Fruit fly (Drosophila melanogaster): ENCODE results near the gene Mat89Ba.

Gene Mat89Ba

dm6 chr3R:16253427-16253883 is 18.8 kb downstream of the Mat89Ba start (continued):
- TF ChIP-seq scrt (GFP tag; optimal IDR thresholded peaks at IDR 0.05), result peak; percentile 73
- TF ChIP-seq CG33557 (GFP tag; optimal IDR thresholded peaks at IDR 0.05), result peak; percentile 35
- peak; percentile 59 for TF ChIP-seq CG11723 (GFP tag; optimal IDR thresholded peaks at IDR 0.05)
- no peak for TF ChIP-seq Drgx (GFP tag; IDR thresholded peaks at IDR 0.05)
- TF ChIP-seq CG9932 (GFP tag; IDR thresholded peaks at IDR 0.05), result no peak
- no peak for TF ChIP-seq ERR (GFP tag; optimal IDR thresholded peaks at IDR 0.05)
- peak; percentile 84 for TF ChIP-seq CG12391 (tag; optimal IDR thresholded peaks at IDR 0.05)
- TF ChIP-seq maf-S (GFP tag; optimal IDR thresholded peaks at IDR 0.05), result no peak
- TF ChIP-seq HLH3B (GFP tag; IDR thresholded peaks at IDR 0.05), result no peak
- no peak for TF ChIP-seq CG11456 (GFP tag; IDR thresholded peaks at IDR 0.05)
- TF ChIP-seq CG1602 (GFP tag; optimal IDR thresholded peaks at IDR 0.05), result peak; percentile 62
- peak; percentile 87 for TF ChIP-seq CG13424 (tag; optimal IDR thresholded peaks at IDR 0.05)
- TF ChIP-seq sna (GFP tag; IDR thresholded peaks at IDR 0.05; ENCODE audit: partially characterized antibody), result no peak
- no peak for TF ChIP-seq Trl (optimal IDR thresholded peaks at IDR 0.05)
- no peak for TF ChIP-seq Trl (GFP tag; optimal IDR thresholded peaks at IDR 0.05)
- TF ChIP-seq CoRest (tag; optimal IDR thresholded peaks at IDR 0.05), result peak; percentile 90
- TF ChIP-seq lab (GFP tag; optimal IDR thresholded peaks at IDR 0.05), result peak; percentile 87
- no peak for TF ChIP-seq pros (GFP tag; optimal IDR thresholded peaks at IDR 0.05)
- no peak for TF ChIP-seq CG4282 (GFP tag; optimal IDR thresholded peaks at IDR 0.05)
- TF ChIP-seq gfzf (GFP tag; optimal IDR thresholded peaks at IDR 0.05), result no peak
- TF ChIP-seq Sox100B (GFP tag; optimal IDR thresholded peaks at IDR 0.05), result peak; percentile 93
- peak; percentile 69 for TF ChIP-seq CG6854 (GFP tag; optimal IDR thresholded peaks at IDR 0.05)
- TF ChIP-seq Dip3 (GFP tag; optimal IDR thresholded peaks at IDR 0.05), result peak; percentile 43
- TF ChIP-seq CG2129 (GFP tag; IDR thresholded peaks at IDR 0.05; ENCODE audit: partially characterized antibody), result no peak
- TF ChIP-seq CG9437 (GFP tag; optimal IDR thresholded peaks at IDR 0.05), result peak; percentile 84
- TF ChIP-seq schlank (tag; optimal IDR thresholded peaks at IDR 0.05), result no peak
- TF ChIP-seq corto (GFP tag; optimal IDR thresholded peaks at IDR 0.05), result peak; percentile 76
- peak; percentile 74 for TF ChIP-seq org-1 (GFP tag; optimal IDR thresholded peaks at IDR 0.05)
- TF ChIP-seq CG10274 (GFP tag; optimal IDR thresholded peaks at IDR 0.05), result peak; percentile 48
- peak; percentile 54 for TF ChIP-seq cato (GFP tag; optimal IDR thresholded peaks at IDR 0.05; ENCODE audit: borderline replicate concordance)
- no peak for TF ChIP-seq CG10565 (GFP tag; optimal IDR thresholded peaks at IDR 0.05)
- TF ChIP-seq Asciz (GFP tag; optimal IDR thresholded peaks at IDR 0.05), result peak; percentile 86
- TF ChIP-seq E2f1 (GFP tag; IDR thresholded peaks at IDR 0.05), result no peak
- peak; percentile 54 for TF ChIP-seq CG12942 (GFP tag; optimal IDR thresholded peaks at IDR 0.05)
- peak; percentile 85 for TF ChIP-seq CG2712 (tag; optimal IDR thresholded peaks at IDR 0.05)
- no peak for TF ChIP-seq zen2 (GFP tag; IDR thresholded peaks at IDR 0.05; ENCODE audit: partially characterized antibody)
- no peak for TF ChIP-seq Ada2b (GFP tag; IDR thresholded peaks at IDR 0.05)
- peak; percentile 70 for TF ChIP-seq Xbp1 (GFP tag; optimal IDR thresholded peaks at IDR 0.05)
- no peak for TF ChIP-seq btn (GFP tag; optimal IDR thresholded peaks at IDR 0.05)
- TF ChIP-seq Six4 (GFP tag; optimal IDR thresholded peaks at IDR 0.05), result peak; percentile 55
- no peak for TF ChIP-seq Myb (GFP tag; optimal IDR thresholded peaks at IDR 0.05)
- TF ChIP-seq CG9817 (tag; optimal IDR thresholded peaks at IDR 0.05), result peak; percentile 61
- TF ChIP-seq unc-4 (GFP tag; IDR thresholded peaks at IDR 0.05; ENCODE audit: partially characterized antibody), result no peak
- TF ChIP-seq mld (GFP tag; IDR thresholded peaks at IDR 0.05; ENCODE audit: partially characterized antibody), result no peak
- peak; percentile 56 for TF ChIP-seq twi (tag; optimal IDR thresholded peaks at IDR 0.05)
- peak in 1 of 2 experiments; percentile 38 for TF ChIP-seq Hr78 (GFP tag; optimal IDR thresholded peaks at IDR 0.05)
- TF ChIP-seq CG8924 (tag; optimal IDR thresholded peaks at IDR 0.05), result peak; percentile 88
- no peak for TF ChIP-seq aop (GFP tag; IDR thresholded peaks at IDR 0.05)
- TF ChIP-seq CG10543 (GFP tag; optimal IDR thresholded peaks at IDR 0.05), result no peak
- TF ChIP-seq MTF-1 (GFP tag; optimal IDR thresholded peaks at IDR 0.05; ENCODE audit: borderline replicate concordance), result no peak
